Fruit fly (Drosophila melanogaster) whole organism, prepupa: ENCODE measurements around the gene Pdhb.

Experiments
- Blimp-1 ChIP-seq: fragments of 200-800 bp; sonication (Bioruptor generic); optimal IDR thresholded peaks from 3 replicates; lab custom pipeline; 2017; ENCODE audit warnings: missing biosample characterization, missing genetic modification characterization, mild to moderate bottlenecking, moderate library complexity, missing genetic modification reagents
- CG15336 ChIP-seq: fragments of 200-800 bp; sonication (Bioruptor generic); IDR thresholded peaks from 2 replicates; pipeline ENCODE4 v1.3.6; 2022; ENCODE audit warnings: missing biosample characterization, missing genetic modification characterization
- CG16779 ChIP-seq: fragments of 200-800 bp; sonication (Bioruptor generic); optimal IDR thresholded peaks from 3 replicates; lab custom pipeline; 2017; ENCODE audit warnings: missing biosample characterization, mild to moderate bottlenecking, missing genetic modification characterization
- CG6163 ChIP-seq: fragments of 200-800 bp; sonication (Bioruptor generic); IDR thresholded peaks from 3 replicates; pipeline ENCODE4 v1.3.6; 2022; ENCODE audit warnings: missing biosample characterization, missing genetic modification characterization
- CG8632 ChIP-seq: fragments of 200-800 bp; sonication (Bioruptor generic); optimal IDR thresholded peaks from 3 replicates; lab custom pipeline; 2016; ENCODE audit warnings: missing biosample characterization, missing genetic modification characterization
- CG9139 ChIP-seq: fragments of 200-800 bp; sonication (Bioruptor generic); optimal IDR thresholded peaks from 3 replicates; lab custom pipeline; 2017; ENCODE audit warnings: missing biosample characterization, mild to moderate bottlenecking, missing genetic modification characterization
- Ets96B ChIP-seq: fragments of 200-800 bp; optimal IDR thresholded peaks from 2 replicates; lab custom pipeline; 2019; ENCODE audit warnings: missing biosample characterization, mild to moderate bottlenecking, missing genetic modification characterization, moderate library complexity
- Hr4 ChIP-seq: fragments of 200-800 bp; sonication (Bioruptor generic); optimal IDR thresholded peaks from 3 replicates; lab custom pipeline; 2016; ENCODE audit warnings: missing biosample characterization, missing genetic modification characterization
- Lpt ChIP-seq: fragments of 200-800 bp; sonication (Bioruptor generic); optimal IDR thresholded peaks from 3 replicates; lab custom pipeline; 2016; ENCODE audit warnings: missing biosample characterization, missing genetic modification characterization
- Sox14 ChIP-seq: fragments of 200-800 bp; sonication (Bioruptor generic); optimal IDR thresholded peaks from 3 replicates; lab custom pipeline; 2016; ENCODE audit warnings: missing biosample characterization, missing genetic modification characterization
- achi ChIP-seq: fragments of 200-800 bp; sonication (Bioruptor generic); optimal IDR thresholded peaks from 3 replicates; lab custom pipeline; 2016; ENCODE audit warnings: missing biosample characterization, missing genetic modification characterization
- fd59A ChIP-seq: fragments of 200-800 bp; sonication (Bioruptor generic); optimal IDR thresholded peaks from 2 replicates; lab custom pipeline; 2017; ENCODE audit warnings: missing biosample characterization, mild to moderate bottlenecking, missing genetic modification characterization, missing genetic modification reagents

DNA sequence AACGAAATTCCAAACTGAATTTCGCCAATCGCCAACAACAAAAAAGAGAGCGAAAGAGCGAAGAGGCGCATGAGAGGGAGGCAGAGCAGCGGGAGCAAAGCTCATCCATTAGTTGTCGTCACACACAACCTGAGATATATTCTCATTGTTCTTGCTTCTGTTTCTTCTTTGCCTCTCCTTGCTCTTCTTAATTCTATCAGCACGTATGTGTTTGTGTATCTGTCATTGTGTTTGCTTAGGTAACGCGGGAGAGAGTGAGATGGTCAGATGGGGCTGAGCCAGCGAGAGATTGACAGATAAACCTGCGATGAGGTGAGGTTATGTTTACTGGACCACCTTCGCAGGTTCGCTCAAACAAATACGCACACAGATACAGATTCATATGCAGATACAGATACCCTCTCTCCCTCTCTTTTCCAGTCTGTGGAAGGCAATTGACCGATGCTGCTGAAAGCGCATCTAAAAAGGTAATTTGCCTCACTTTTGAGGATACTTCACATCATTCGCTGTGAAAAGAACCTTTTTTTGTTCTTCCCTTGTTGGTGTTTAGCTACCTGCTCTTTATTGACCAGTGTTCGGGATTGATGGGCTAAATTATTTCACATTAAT, 38.8 kb upstream of the Pdhb start:
- TF ChIP-seq Sox14 (GFP tag; lab: Kevin White, UChicago) (peak; percentile 56), CG9139 (GFP tag; lab: Kevin White, UChicago) (peak; percentile 57), Lpt (GFP tag; lab: Kevin White, UChicago) (peak; percentile 1), CG8632 (GFP tag; lab: Kevin White, UChicago) (no peak), fd59A (no peak), Blimp-1 (GFP tag; lab: Kevin White, UChicago) (peak; percentile 55), CG6163 (GFP tag; lab: Robert Waterston, UW) (0 out of 3 replicates have a peak, but pooled peaks have one; percentile 29), Ets96B (tag; lab: Kevin White, UChicago) (no peak), Hr4 (GFP tag; lab: Kevin White, UChicago) (no peak), achi (no peak), CG15336 (GFP tag; lab: Robert Waterston, UW) (peak; percentile 35; the same call in 1 of the 2 replicates), CG16779 (no peak)
